Fruit fly (Drosophila melanogaster) whole organism, prepupa: ENCODE measurements around the gene CG4598.

ENCODE experiments used
- CG10631 ChIP-seq: fragments of 200-800 bp; sonication (Bioruptor generic); optimal IDR thresholded peaks from 2 replicates; lab custom pipeline; 2016; ENCODE audit warnings: missing biosample characterization, missing genetic modification characterization
- CG10669 ChIP-seq: fragments of 200-800 bp; sonication (Bioruptor generic); optimal IDR thresholded peaks from 3 replicates; lab custom pipeline; 2018; ENCODE audit warnings: missing biosample characterization, mild to moderate bottlenecking, missing genetic modification characterization, moderate library complexity
- CG11294 ChIP-seq: fragments of 200-800 bp; sonication (Bioruptor generic); IDR thresholded peaks from 2 replicates; pipeline ENCODE4 v1.3.6; 2022; ENCODE audit warnings: missing biosample characterization, missing genetic modification characterization
- CG11762 ChIP-seq: fragments of 200-800 bp; sonication (Bioruptor generic); optimal IDR thresholded peaks from 3 replicates; lab custom pipeline; 2016; ENCODE audit warnings: missing biosample characterization, missing genetic modification characterization; ENCODE audit not compliant: insufficient read depth
- CG15336 ChIP-seq: fragments of 200-800 bp; sonication (Bioruptor generic); IDR thresholded peaks from 2 replicates; pipeline ENCODE4 v1.3.6; 2022; ENCODE audit warnings: missing biosample characterization, missing genetic modification characterization
- CG1621 ChIP-seq: fragments of 200-800 bp; sonication (Bioruptor generic); optimal IDR thresholded peaks from 3 replicates; lab custom pipeline; 2018; ENCODE audit warnings: missing biosample characterization, mild to moderate bottlenecking, missing genetic modification characterization
- CG16779 ChIP-seq: fragments of 200-800 bp; sonication (Bioruptor generic); optimal IDR thresholded peaks from 3 replicates; lab custom pipeline; 2017; ENCODE audit warnings: missing biosample characterization, mild to moderate bottlenecking, missing genetic modification characterization
- CG3032 ChIP-seq: fragments of 200-800 bp; optimal IDR thresholded peaks from 2 replicates; lab custom pipeline; 2019; ENCODE audit warnings: missing biosample characterization, mild to moderate bottlenecking, missing genetic modification characterization, moderate library complexity
- CG31627 ChIP-seq: fragments of 200-800 bp; sonication (Bioruptor generic); optimal IDR thresholded peaks from 3 replicates; lab custom pipeline; 2016; ENCODE audit warnings: missing biosample characterization, missing genetic modification characterization
- CG32006 ChIP-seq: fragments of 200-800 bp; sonication (Bioruptor generic); optimal IDR thresholded peaks from 3 replicates; lab custom pipeline; 2017; ENCODE audit warnings: missing biosample characterization, mild to moderate bottlenecking, missing genetic modification characterization
- CG34406 ChIP-seq: fragments of 200-800 bp; sonication (Bioruptor generic); optimal IDR thresholded peaks from 3 replicates; lab custom pipeline; 2016; ENCODE audit warnings: missing biosample characterization, missing genetic modification characterization
- CG3919 ChIP-seq: fragments of 200-800 bp; sonication (Bioruptor generic); optimal IDR thresholded peaks from 3 replicates; lab custom pipeline; 2016; ENCODE audit warnings: missing biosample characterization, missing genetic modification characterization
- CG4318 ChIP-seq: fragments of 200-800 bp; sonication (Bioruptor generic); optimal IDR thresholded peaks from 3 replicates; lab custom pipeline; 2017; ENCODE audit warnings: missing biosample characterization, mild to moderate bottlenecking, missing genetic modification characterization
- CG6163 ChIP-seq: fragments of 200-800 bp; sonication (Bioruptor generic); IDR thresholded peaks from 3 replicates; pipeline ENCODE4 v1.3.6; 2022; ENCODE audit warnings: missing biosample characterization, missing genetic modification characterization
- CG6276 ChIP-seq: fragments of 200-800 bp; sonication (Bioruptor generic); optimal IDR thresholded peaks from 2 replicates; lab custom pipeline; 2017; ENCODE audit warnings: missing biosample characterization, mild to moderate bottlenecking, missing genetic modification characterization
- CG6792 ChIP-seq: fragments of 200-800 bp; sonication (Bioruptor generic); optimal IDR thresholded peaks from 3 replicates; lab custom pipeline; 2016; ENCODE audit warnings: missing biosample characterization, missing genetic modification characterization
- CG6854 ChIP-seq: fragments of 200-800 bp; sonication (Bioruptor generic); optimal IDR thresholded peaks from 2 replicates; lab custom pipeline; 2017; ENCODE audit warnings: missing biosample characterization, mild to moderate bottlenecking, missing genetic modification characterization
- CG7368 ChIP-seq: fragments of 200-800 bp; sonication (Bioruptor generic); optimal IDR thresholded peaks from 3 replicates; lab custom pipeline; 2016; ENCODE audit warnings: missing biosample characterization, missing genetic modification characterization
- CG8119 ChIP-seq: fragments of 200-800 bp; sonication (Bioruptor generic); IDR thresholded peaks from 3 replicates; pipeline ENCODE4 v1.3.6; 2022; ENCODE audit warnings: missing biosample characterization, missing genetic modification characterization
- CG8319 ChIP-seq: fragments of 200-800 bp; sonication (Bioruptor generic); optimal IDR thresholded peaks from 3 replicates; lab custom pipeline; 2016; ENCODE audit warnings: missing biosample characterization, missing genetic modification characterization
- CG8632 ChIP-seq: fragments of 200-800 bp; sonication (Bioruptor generic); optimal IDR thresholded peaks from 3 replicates; lab custom pipeline; 2016; ENCODE audit warnings: missing biosample characterization, missing genetic modification characterization
- CG9139 ChIP-seq: fragments of 200-800 bp; sonication (Bioruptor generic); optimal IDR thresholded peaks from 3 replicates; lab custom pipeline; 2017; ENCODE audit warnings: missing biosample characterization, mild to moderate bottlenecking, missing genetic modification characterization
- Eip75B ChIP-seq: fragments of 200-800 bp; sonication (Bioruptor generic); optimal IDR thresholded peaks from 3 replicates; lab custom pipeline; 2016; ENCODE audit warnings: missing biosample characterization, missing genetic modification characterization
- Eip78C ChIP-seq: fragments of 200-800 bp; sonication (Bioruptor generic); peaks from one replicate; lab custom pipeline; 2016; ENCODE audit warnings: missing biosample characterization, missing genetic modification characterization
- Eip93F ChIP-seq: fragments of 200-800 bp; sonication (Bioruptor generic); optimal IDR thresholded peaks from 2 replicates; lab custom pipeline; 2016; ENCODE audit warnings: missing biosample characterization, mild to moderate bottlenecking, missing genetic modification characterization
- Ets21C ChIP-seq: fragments of 200-800 bp; sonication (Bioruptor generic); optimal IDR thresholded peaks from 3 replicates; lab custom pipeline; 2016; ENCODE audit warnings: missing biosample characterization, missing genetic modification characterization
- Gug ChIP-seq: fragments of 200-800 bp; sonication (Bioruptor generic); IDR thresholded peaks from 2 replicates; pipeline ENCODE4 v1.3.6; 2022; ENCODE audit warnings: missing biosample characterization, missing genetic modification characterization
- Hr38 ChIP-seq: sonication (Bioruptor generic); optimal IDR thresholded peaks from 2 replicates; lab custom pipeline; 2016; ENCODE audit warnings: missing biosample characterization, missing genetic modification characterization
- Hr39 ChIP-seq: fragments of 200-800 bp; sonication (Bioruptor generic); optimal IDR thresholded peaks from 2 replicates; lab custom pipeline; 2016; ENCODE audit warnings: missing biosample characterization, missing genetic modification characterization
- Met ChIP-seq: fragments of 200-800 bp; sonication (Bioruptor generic); optimal IDR thresholded peaks from 3 replicates; lab custom pipeline; 2016; ENCODE audit warnings: missing biosample characterization, missing genetic modification characterization
- OdsH ChIP-seq: fragments of 200-800 bp; sonication (Bioruptor generic); optimal IDR thresholded peaks from 3 replicates; lab custom pipeline; 2016; ENCODE audit warnings: missing biosample characterization, missing genetic modification characterization
- Smox ChIP-seq: fragments of 200-800 bp; sonication (Bioruptor generic); optimal IDR thresholded peaks from 3 replicates; lab custom pipeline; 2016; ENCODE audit warnings: missing biosample characterization, missing genetic modification characterization
- Sox102F ChIP-seq: fragments of 200-800 bp; sonication (Bioruptor generic); optimal IDR thresholded peaks from 2 replicates; lab custom pipeline; 2016; ENCODE audit warnings: missing biosample characterization, mild to moderate bottlenecking, missing genetic modification characterization
- Sox14 ChIP-seq: fragments of 200-800 bp; sonication (Bioruptor generic); optimal IDR thresholded peaks from 3 replicates; lab custom pipeline; 2016; ENCODE audit warnings: missing biosample characterization, missing genetic modification characterization
- acj6 ChIP-seq: fragments of 200-800 bp; sonication (Bioruptor generic); optimal IDR thresholded peaks from 3 replicates; lab custom pipeline; 2016; ENCODE audit warnings: missing biosample characterization, missing genetic modification characterization
- cyc ChIP-seq: fragments of 200-800 bp; sonication (Bioruptor generic); optimal IDR thresholded peaks from 3 replicates; lab custom pipeline; 2016; ENCODE audit warnings: missing biosample characterization, missing genetic modification characterization
- dsx ChIP-seq: fragments of 200-800 bp; optimal IDR thresholded peaks from 3 replicates; lab custom pipeline; 2019; ENCODE audit warnings: missing biosample characterization, mild to moderate bottlenecking, missing genetic modification characterization, moderate library complexity; ENCODE audit not compliant: poor library complexity, severe bottlenecking
- eg ChIP-seq: fragments of 200-800 bp; sonication (Bioruptor generic); IDR thresholded peaks from 3 replicates; pipeline ENCODE4 v1.3.6; 2022; ENCODE audit warnings: missing biosample characterization, missing genetic modification characterization
- esn ChIP-seq: fragments of 200-800 bp; sonication (Bioruptor generic); optimal IDR thresholded peaks from 2 replicates; lab custom pipeline; 2016; ENCODE audit warnings: missing biosample characterization, mild to moderate bottlenecking, missing genetic modification characterization, moderate library complexity
- fd59A ChIP-seq: fragments of 200-800 bp; sonication (Bioruptor generic); optimal IDR thresholded peaks from 2 replicates; lab custom pipeline; 2017; ENCODE audit warnings: missing biosample characterization, mild to moderate bottlenecking, missing genetic modification characterization, missing genetic modification reagents
- fd85E ChIP-seq: fragments of 200-800 bp; sonication (Bioruptor generic); optimal IDR thresholded peaks from 3 replicates; lab custom pipeline; 2016; ENCODE audit warnings: missing biosample characterization, missing genetic modification characterization
- fkh ChIP-seq: fragments of 200-800 bp; sonication (Bioruptor generic); optimal IDR thresholded peaks from 3 replicates; lab custom pipeline; 2017; ENCODE audit warnings: missing biosample characterization, mild to moderate bottlenecking, missing genetic modification characterization, moderate library complexity
- lz ChIP-seq: fragments of 200-800 bp; sonication (Bioruptor generic); optimal IDR thresholded peaks from 3 replicates; lab custom pipeline; 2016; ENCODE audit warnings: missing biosample characterization, missing genetic modification characterization
- net ChIP-seq: fragments of 200-800 bp; sonication (Bioruptor generic); optimal IDR thresholded peaks from 3 replicates; lab custom pipeline; 2016; ENCODE audit warnings: missing biosample characterization, missing genetic modification characterization
- spab ChIP-seq: fragments of 200-800 bp; sonication (Bioruptor generic); optimal IDR thresholded peaks from 2 replicates; lab custom pipeline; 2017; ENCODE audit warnings: missing biosample characterization, mild to moderate bottlenecking, missing genetic modification characterization, missing genetic modification reagents
- ss ChIP-seq, 2 experiments: fragments of 200-800 bp; sonication (Bioruptor generic); optimal IDR thresholded peaks; 2 replicates in 1 of 2; 3 replicates in 1 of 2; lab custom pipeline; 2017 to 2018; ENCODE audit warnings: mild to moderate bottlenecking in 2 of 2, missing biosample characterization in 2 of 2, missing genetic modification characterization in 2 of 2, moderate library complexity in 1 of 2
- svp ChIP-seq: fragments of 200-800 bp; sonication (Bioruptor generic); peaks from one replicate; lab custom pipeline; 2016; ENCODE audit warnings: missing biosample characterization, missing genetic modification characterization
- topi ChIP-seq: fragments of 200-800 bp; sonication (Bioruptor generic); optimal IDR thresholded peaks from 3 replicates; lab custom pipeline; 2016; ENCODE audit warnings: missing biosample characterization, missing genetic modification characterization
- vri ChIP-seq: fragments of 200-800 bp; sonication (Bioruptor generic); optimal IDR thresholded peaks from 3 replicates; lab custom pipeline; 2016; ENCODE audit warnings: missing biosample characterization, mild to moderate bottlenecking, missing genetic modification characterization

Gene CG4598

dm6 chr2L:9918020-9918959, at the start of gene CG4598, which contains the start of gene CG5885:
Gene CG4598 (plus strand): TSS chr2L:9918618.
Gene CG5885 (minus strand): TSS chr2L:9918330.
- TF ChIP-seq acj6 (GFP tag; lab: Kevin White, UChicago) (peak; percentile 76), Ets21C (peak; percentile 57), Sox102F (GFP tag; lab: Kevin White, UChicago) (peak; percentile 71), CG32006 (GFP tag; lab: Kevin White, UChicago) (peak; percentile 73), OdsH (peak; percentile 79), CG6854 (peak; percentile 7), Hr39 (GFP tag; lab: Kevin White, UChicago) (peak; percentile 75), CG7368 (GFP tag; lab: Kevin White, UChicago) (peak; percentile 50), net (GFP tag; lab: Kevin White, UChicago) (peak; percentile 87), CG6276 (GFP tag; lab: Kevin White, UChicago) (peak; percentile 90), CG3919 (GFP tag; lab: Kevin White, UChicago) (peak; percentile 76), Hr38 (GFP tag; lab: Kevin White, UChicago) (peak; percentile 7), CG16779 (tag; lab: Kevin White, UChicago) (peak; percentile 80), CG3032 (peak; percentile 63), fd59A (GFP tag; lab: Kevin White, UChicago) (peak; percentile 32), Eip78C (GFP tag; lab: Kevin White, UChicago) (peak; percentile 84), cyc (GFP tag; lab: Kevin White, UChicago) (peak; percentile 55), topi (GFP tag; lab: Kevin White, UChicago) (peak; percentile 46), CG10631 (peak; percentile 84), dsx (GFP tag; lab: Kevin White, UChicago) (peak; percentile 35), ss (GFP tag; optimal IDR thresholded peaks at IDR 0.05; lab: Kevin White, UChicago) (peak; percentile 83 to 86), CG1621 (tag; lab: Kevin White, UChicago) (peak; percentile 21), CG6792 (GFP tag; lab: Kevin White, UChicago) (peak; percentile 73), CG8632 (peak; percentile 62), CG15336 (no peak; the same call in none of the 2 replicates), CG34406 (GFP tag; lab: Kevin White, UChicago) (peak; percentile 79), Sox14 (GFP tag; lab: Kevin White, UChicago) (peak; percentile 67), Smox (peak; percentile 76), svp (peak; percentile 76), fkh (GFP tag; lab: Kevin White, UChicago) (peak; percentile 45), Eip93F (GFP tag; lab: Kevin White, UChicago) (peak; percentile 88), Eip75B (peak; percentile 75), esn (GFP tag; lab: Kevin White, UChicago) (peak; percentile 82), CG8119 (GFP tag; lab: Robert Waterston, UW) (peak; percentile 73), CG9139 (GFP tag; lab: Kevin White, UChicago) (peak; percentile 85), CG11762 (peak; percentile 47), CG8319 (peak; percentile 48), lz (GFP tag; lab: Kevin White, UChicago) (peak; percentile 77), Met (peak; percentile 80), CG31627 (GFP tag; lab: Kevin White, UChicago) (peak; percentile 57), CG11294 (peak; percentile 29; the same call in 1 of the 2 replicates), CG6163 (GFP tag; lab: Robert Waterston, UW) (peak; percentile 76), vri (peak; percentile 54), CG4318 (GFP tag; lab: Kevin White, UChicago) (peak; percentile 8), Gug (peak; percentile 46), fd85E (GFP tag; lab: Kevin White, UChicago) (no peak), eg (GFP tag; lab: Robert Waterston, UW) (peak; percentile 80), spab (peak; percentile 64), CG10669 (GFP tag; lab: Kevin White, UChicago) (peak; percentile 53)
